Fruit fly (Drosophila melanogaster): Measurements from ENCODE around the gene Spn75F.

The Spn75F gene

dm6 chr3L:19162586-19163310 is 33.3 kb upstream of the Spn75F start (continued):
- no peak for TF ChIP-seq CG11294 (GFP tag; IDR thresholded peaks at IDR 0.05)
- TF ChIP-seq Hr38 (GFP tag; optimal IDR thresholded peaks at IDR 0.05), result no peak
- peak; percentile 69 for TF ChIP-seq topi (GFP tag; optimal IDR thresholded peaks at IDR 0.05)
- TF ChIP-seq fd59A (GFP tag; optimal IDR thresholded peaks at IDR 0.05), result peak; percentile 32
- TF ChIP-seq Sox102F (GFP tag; optimal IDR thresholded peaks at IDR 0.05), result peak; percentile 39
- peak; percentile 56 for TF ChIP-seq CG9139 (GFP tag; optimal IDR thresholded peaks at IDR 0.05)
- TF ChIP-seq acj6 (GFP tag; optimal IDR thresholded peaks at IDR 0.05), result peak; percentile 64
- peak; percentile 37 for TF ChIP-seq CG32006 (GFP tag; optimal IDR thresholded peaks at IDR 0.05)
- TF ChIP-seq CG3032 (tag; optimal IDR thresholded peaks at IDR 0.05), result peak; percentile 83

DNA sequence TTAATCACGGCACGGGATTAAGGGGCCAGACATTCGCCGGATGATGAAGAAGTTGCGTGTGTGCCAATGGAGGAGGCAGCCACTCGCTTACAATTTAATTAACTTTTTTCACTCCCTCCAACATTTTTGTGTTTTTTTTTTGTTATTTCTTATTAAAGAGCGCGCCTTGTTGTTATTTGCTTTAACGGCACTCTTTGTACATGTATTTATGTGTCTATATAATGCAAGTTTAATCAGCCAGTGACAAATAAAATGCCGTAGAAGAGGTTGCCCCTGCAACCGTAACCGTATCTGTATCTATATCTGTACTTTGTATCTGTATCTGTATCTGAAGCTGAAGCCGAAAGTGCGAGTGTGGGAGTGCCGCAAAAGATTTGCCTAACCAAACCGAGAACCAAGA is 31.8 kb upstream of the Spn75F start:
- TF ChIP-seq Eip93F (GFP tag; optimal IDR thresholded peaks at IDR 0.05) (peak; percentile 28), Gug (GFP tag; IDR thresholded peaks at IDR 0.05) (no peak), CG6792 (GFP tag; optimal IDR thresholded peaks at IDR 0.05) (peak; percentile 26), Eip78C (GFP tag) (peak; percentile 60), CG11762 (GFP tag; optimal IDR thresholded peaks at IDR 0.05; ENCODE audit: insufficient read depth) (no peak)

DNA sequence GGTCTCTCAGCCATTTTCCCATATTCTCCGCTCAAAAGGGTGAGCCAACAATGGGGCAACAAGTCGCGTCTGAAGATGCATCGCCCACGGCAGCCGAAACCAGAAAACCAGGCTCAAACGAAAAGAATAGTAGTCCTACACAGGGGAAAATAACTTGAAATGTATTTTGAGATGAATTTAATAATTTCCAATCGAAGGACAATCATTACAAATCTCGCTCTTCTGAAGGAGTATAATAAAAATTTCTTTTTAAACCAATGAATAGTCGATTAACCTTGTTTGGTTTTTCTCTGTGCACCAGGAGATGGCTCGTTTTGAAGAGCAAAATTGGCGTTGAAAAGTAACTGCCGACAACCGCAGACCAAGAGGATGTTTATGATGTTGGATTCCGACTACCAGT is 30.4 kb upstream of the Spn75F start:
- TF ChIP-seq CG6854 (GFP tag; optimal IDR thresholded peaks at IDR 0.05) (peak; percentile 41), pdm3 (GFP tag; optimal IDR thresholded peaks at IDR 0.05) (peak; percentile 90), CG15336 (GFP tag; IDR thresholded peaks at IDR 0.05) (peak; percentile 80), spab (GFP tag; optimal IDR thresholded peaks at IDR 0.05) (peak; percentile 81), CG6808 (GFP tag; optimal IDR thresholded peaks at IDR 0.05) (peak; percentile 91), vri (GFP tag; optimal IDR thresholded peaks at IDR 0.05) (peak; percentile 89), dsx (GFP tag; optimal IDR thresholded peaks at IDR 0.05; ENCODE audit: poor library complexity, severe bottlenecking) (peak; percentile 91), Eip93F (GFP tag; optimal IDR thresholded peaks at IDR 0.05) (peak; percentile 41), salr (GFP tag; optimal IDR thresholded peaks at IDR 0.05) (peak; percentile 76 to 81), Met (GFP tag; optimal IDR thresholded peaks at IDR 0.05) (peak; percentile 91), Ets21C (GFP tag; optimal IDR thresholded peaks at IDR 0.05) (peak; percentile 73), CG32006 (GFP tag; optimal IDR thresholded peaks at IDR 0.05) (peak; percentile 80), Sox15 (GFP tag; optimal IDR thresholded peaks at IDR 0.05) (peak; percentile 68), Gug (GFP tag; IDR thresholded peaks at IDR 0.05) (peak; percentile 78), Blimp-1 (GFP tag; optimal IDR thresholded peaks at IDR 0.05) (peak; percentile 64), CG6163 (GFP tag; IDR thresholded peaks at IDR 0.05) (peak; percentile 96), svp (GFP tag) (peak; percentile 87), CG10669 (GFP tag; optimal IDR thresholded peaks at IDR 0.05) (peak; percentile 90), CG16779 (tag; optimal IDR thresholded peaks at IDR 0.05) (peak; percentile 81), Sox102F (GFP tag; optimal IDR thresholded peaks at IDR 0.05) (peak; percentile 89), ss (GFP tag; optimal IDR thresholded peaks at IDR 0.05) (peak; percentile 85 to 88), Hr4 (GFP tag; optimal IDR thresholded peaks at IDR 0.05) (peak; percentile 69), esn (GFP tag; optimal IDR thresholded peaks at IDR 0.05) (peak; percentile 92), CG8319 (GFP tag; optimal IDR thresholded peaks at IDR 0.05) (peak; percentile 71), eg (GFP tag; IDR thresholded peaks at IDR 0.05) (peak; percentile 84), CG6276 (GFP tag; optimal IDR thresholded peaks at IDR 0.05) (peak; percentile 67), Eip75B (GFP tag; optimal IDR thresholded peaks at IDR 0.05) (peak; percentile 92), topi (GFP tag; optimal IDR thresholded peaks at IDR 0.05) (peak; percentile 89), CG6792 (GFP tag; optimal IDR thresholded peaks at IDR 0.05) (peak; percentile 90), CG11294 (GFP tag; IDR thresholded peaks at IDR 0.05) (peak; percentile 33; the same call in 1 of the 2 replicates), dac (GFP tag; optimal IDR thresholded peaks at IDR 0.05) (peak; percentile 25), Lpt (GFP tag; optimal IDR thresholded peaks at IDR 0.05) (peak; percentile 75), cyc (GFP tag; optimal IDR thresholded peaks at IDR 0.05) (peak; percentile 85), CG3032 (tag; optimal IDR thresholded peaks at IDR 0.05) (peak; percentile 92), fd85E (GFP tag; optimal IDR thresholded peaks at IDR 0.05) (peak; percentile 55), achi (GFP tag; optimal IDR thresholded peaks at IDR 0.05) (peak; percentile 89), lz (GFP tag; optimal IDR thresholded peaks at IDR 0.05) (peak; percentile 87), acj6 (GFP tag; optimal IDR thresholded peaks at IDR 0.05) (peak; percentile 94), Ets96B (tag; optimal IDR thresholded peaks at IDR 0.05) (peak; percentile 93), CG8119 (GFP tag; IDR thresholded peaks at IDR 0.05) (peak; percentile 82)

Data from whole organism, prepupa.